Worm (Caenorhabditis elegans): ENCODE results near the gene nhr-127.

DNA sequence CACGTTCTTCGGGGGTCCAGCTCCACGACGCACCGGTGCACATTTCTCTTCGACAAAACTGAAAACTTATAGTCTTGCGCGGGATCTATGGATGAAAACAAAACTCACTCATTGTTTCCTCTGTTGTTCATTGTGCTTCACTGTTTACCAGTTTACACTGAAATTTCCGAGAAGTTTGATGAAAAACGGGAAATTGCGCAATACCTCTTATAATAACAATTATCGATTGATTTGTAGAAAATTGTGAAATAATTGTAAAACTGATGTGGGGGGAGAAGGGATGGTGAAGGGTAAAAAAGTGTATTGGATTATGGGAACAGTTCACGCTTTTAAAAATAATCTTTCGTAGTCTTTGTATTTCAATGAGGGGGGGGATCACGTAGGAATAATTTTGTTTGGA lies 30.3 kb upstream of the nhr-127 start:
- TF ChIP-seq ets-7 (tag; optimal IDR thresholded peaks at IDR 0.05) (no peak), F13C5.2 (tag; optimal IDR thresholded peaks at IDR 0.05) (no peak), aly-1 (tag; optimal IDR thresholded peaks at IDR 0.05) (no peak), hnd-1 (tag; optimal IDR thresholded peaks at IDR 0.05) (no peak), ama-1 (optimal IDR thresholded peaks at IDR 0.05) (no peak), sea-1 (GFP tag; conservative IDR thresholded peaks at IDR 0.05) (no peak), flt-1 (GFP tag; IDR thresholded peaks at IDR 0.05) (no peak), hmg-4 (GFP tag; optimal IDR thresholded peaks at IDR 0.05) (no peak), tra-4 (tag; optimal IDR thresholded peaks at IDR 0.05) (no peak)
